Fruit fly (Drosophila melanogaster) whole organism, embryonic: ENCODE data around the gene GstT4.
A peak's percentile ranks its signal among the peaks of the same experiment; 100 is the strongest.

ENCODE experiments used
- CG10209 ChIP-seq: fragments of 200-800 bp; sonication (Bioruptor generic); optimal IDR thresholded peaks from 3 replicates; lab custom pipeline; 2017; ENCODE audit warnings: missing biosample characterization, mild to moderate bottlenecking, missing genetic modification characterization, missing genetic modification reagents
- CG11723 ChIP-seq: fragments of 200-800 bp; sonication (Bioruptor generic); optimal IDR thresholded peaks from 2 replicates; lab custom pipeline; 2017; ENCODE audit warnings: missing biosample characterization, mild to moderate bottlenecking, missing genetic modification characterization
- CG15479 ChIP-seq: fragments of 200-800 bp; sonication (Bioruptor generic); optimal IDR thresholded peaks from 3 replicates; lab custom pipeline; 2019; ENCODE audit warnings: missing biosample characterization, mild to moderate bottlenecking, missing genetic modification characterization, moderate library complexity
- CG17612 ChIP-seq: fragments of 200-800 bp; sonication (Bioruptor generic); IDR thresholded peaks from 2 replicates; pipeline ENCODE4 v1.3.6; 2022; ENCODE audit warnings: missing biosample characterization, missing genetic modification characterization
- CG17912 ChIP-seq: fragments of 200-800 bp; sonication (Bioruptor generic); optimal IDR thresholded peaks from 2 replicates; lab custom pipeline; 2018; ENCODE audit warnings: missing biosample characterization, mild to moderate bottlenecking, missing genetic modification characterization
- CG18619 ChIP-seq: fragments of 200-800 bp; sonication (Bioruptor generic); optimal IDR thresholded peaks from 3 replicates; lab custom pipeline; 2017; ENCODE audit warnings: missing biosample characterization, mild to moderate bottlenecking, missing genetic modification characterization
- CG30020 ChIP-seq: fragments of 200-800 bp; optimal IDR thresholded peaks from 2 replicates; lab custom pipeline; 2019; ENCODE audit warnings: missing biosample characterization, mild to moderate bottlenecking, missing genetic modification characterization, moderate library complexity
- CG3407 ChIP-seq: fragments of 200-800 bp; sonication (Bioruptor generic); optimal IDR thresholded peaks from 2 replicates; lab custom pipeline; 2018; ENCODE audit warnings: missing biosample characterization, mild to moderate bottlenecking, missing genetic modification characterization
- CG34376 ChIP-seq: fragments of 200-800 bp; sonication (Bioruptor generic); optimal IDR thresholded peaks from 2 replicates; lab custom pipeline; 2018; ENCODE audit warnings: missing biosample characterization, mild to moderate bottlenecking, missing genetic modification characterization
- CG3847 ChIP-seq: fragments of 200-800 bp; sonication (Bioruptor generic); IDR thresholded peaks from 2 replicates; pipeline ENCODE4 v1.3.6; 2022; ENCODE audit warnings: missing biosample characterization, missing genetic modification characterization
- CG6175 ChIP-seq: fragments of 200-800 bp; sonication (Bioruptor generic); IDR thresholded peaks from 3 replicates; pipeline ENCODE4 v1.3.6; 2022; ENCODE audit warnings: missing biosample characterization, missing genetic modification characterization
- CG6689 ChIP-seq: fragments of 200-800 bp; sonication (Bioruptor generic); IDR thresholded peaks from 2 replicates; pipeline ENCODE4 v1.3.6; 2022; ENCODE audit warnings: missing biosample characterization, missing genetic modification characterization
- CG8388 ChIP-seq: fragments of 200-800 bp; sonication (Bioruptor generic); optimal IDR thresholded peaks from 2 replicates; lab custom pipeline; 2019; ENCODE audit warnings: missing biosample characterization, mild to moderate bottlenecking, missing genetic modification characterization, moderate library complexity
- CG9437 ChIP-seq: fragments of 200-800 bp; sonication (Bioruptor generic); optimal IDR thresholded peaks from 2 replicates; lab custom pipeline; 2018; ENCODE audit warnings: missing biosample characterization, mild to moderate bottlenecking, missing genetic modification characterization
- CG9727 ChIP-seq: fragments of 200-800 bp; sonication (Bioruptor generic); optimal IDR thresholded peaks from 3 replicates; lab custom pipeline; 2017; ENCODE audit warnings: missing biosample characterization, mild to moderate bottlenecking, missing genetic modification characterization
- CTCF ChIP-seq: fragments of 200-800 bp; sonication (Bioruptor generic); optimal IDR thresholded peaks from 2 replicates; lab custom pipeline; 2017; ENCODE audit warnings: missing biosample characterization, mild to moderate bottlenecking, missing genetic modification characterization, moderate library complexity
- Camta ChIP-seq: fragments of 200-800 bp; sonication (Bioruptor generic); optimal IDR thresholded peaks from 2 replicates; lab custom pipeline; 2016; ENCODE audit warnings: missing biosample characterization, missing genetic modification characterization
- D ChIP-seq, 2 experiments: fragments of 200-800 bp in 1 of 2; fragments of >200 bp in 1 of 2; sonication (Bioruptor generic) in 1 of 2; optimal IDR thresholded peaks; 2 replicates in 1 of 2; 3 replicates in 1 of 2; lab custom pipeline; 2017; ENCODE audit warnings: mild to moderate bottlenecking in 1 of 2, missing biosample characterization in 1 of 2, missing genetic modification characterization in 1 of 2, missing genetic modification reagents in 1 of 2
- Dfd ChIP-seq, 2 experiments: fragments of >200 bp; optimal IDR thresholded peaks; 2 replicates each; lab custom pipeline; 2017; ENCODE audit warnings: missing biosample characterization in 2 of 2, missing genetic modification characterization in 2 of 2
- Hey ChIP-seq: fragments of 200-800 bp; sonication (Bioruptor generic); optimal IDR thresholded peaks from 3 replicates; lab custom pipeline; 2018; ENCODE audit warnings: missing biosample characterization, mild to moderate bottlenecking, missing genetic modification characterization
- Hmr ChIP-seq: fragments of 200-800 bp; sonication (Bioruptor generic); optimal IDR thresholded peaks from 3 replicates; lab custom pipeline; 2017; ENCODE audit warnings: mild to moderate bottlenecking, missing biosample characterization, missing genetic modification reagents, missing genetic modification characterization
- Hmx ChIP-seq: fragments of 200-800 bp; sonication (Bioruptor generic); optimal IDR thresholded peaks from 2 replicates; lab custom pipeline; 2016; ENCODE audit warnings: missing biosample characterization, missing genetic modification characterization
- Hr78 ChIP-seq, 2 experiments: fragments of 200-800 bp in 1 of 2; fragments of >200 bp in 1 of 2; sonication (Bioruptor generic) in 1 of 2; optimal IDR thresholded peaks; 2 replicates each; lab custom pipeline; 2017 to 2019; ENCODE audit warnings: missing biosample characterization in 2 of 2, missing genetic modification characterization in 2 of 2, mild to moderate bottlenecking in 1 of 2, moderate library complexity in 1 of 2
- Jarid2 ChIP-seq: fragments of 200-800 bp; sonication (Bioruptor generic); optimal IDR thresholded peaks from 3 replicates; lab custom pipeline; 2017; ENCODE audit warnings: mild to moderate bottlenecking, missing biosample characterization, missing genetic modification reagents, missing genetic modification characterization
- MBD-R2 ChIP-seq: fragments of 200-800 bp; sonication (Bioruptor generic); IDR thresholded peaks from 2 replicates; pipeline ENCODE4 v1.3.6; 2022; ENCODE audit warnings: missing biosample characterization, missing genetic modification characterization
- Nf-YC ChIP-seq: fragments of 200-800 bp; optimal IDR thresholded peaks from 3 replicates; lab custom pipeline; 2019; ENCODE audit warnings: missing biosample characterization, mild to moderate bottlenecking, missing genetic modification characterization, moderate library complexity
- Poxn ChIP-seq: fragments of 200-800 bp; sonication (Bioruptor generic); IDR thresholded peaks from 2 replicates; pipeline ENCODE4 v1.3.6; 2022; ENCODE audit warnings: missing biosample characterization, missing genetic modification characterization
- Tbp ChIP-seq: fragments of >200 bp; optimal IDR thresholded peaks from 2 replicates; lab custom pipeline; 2018; ENCODE audit warnings: missing biosample characterization, missing genetic modification characterization
- Usf ChIP-seq: fragments of 200-800 bp; sonication (Bioruptor generic); optimal IDR thresholded peaks from 2 replicates; lab custom pipeline; 2017; ENCODE audit warnings: missing genotype, missing biosample characterization, missing genetic modification characterization
- ase ChIP-seq: fragments of 200-800 bp; sonication (Bioruptor generic); IDR thresholded peaks from 3 replicates; pipeline ENCODE4 v1.3.6; 2022; ENCODE audit warnings: missing biosample characterization, missing genetic modification characterization
- ato ChIP-seq: fragments of 200-800 bp; sonication (Bioruptor generic); IDR thresholded peaks from 2 replicates; pipeline ENCODE4 v1.3.6; 2022; ENCODE audit warnings: missing biosample characterization, missing genetic modification characterization; ENCODE audit not compliant: partially characterized antibody
- bcd ChIP-seq: fragments of 200-800 bp; sonication (Bioruptor generic); optimal IDR thresholded peaks from 2 replicates; lab custom pipeline; 2017; ENCODE audit warnings: missing biosample characterization, mild to moderate bottlenecking, missing genetic modification characterization
- bowl ChIP-seq: fragments of 200-800 bp; sonication (Bioruptor generic); IDR thresholded peaks from 2 replicates; pipeline ENCODE4 v1.3.6; 2022; ENCODE audit warnings: missing biosample characterization, missing genetic modification characterization
- bsh ChIP-seq, 2 experiments: fragments of 200-800 bp; sonication (Bioruptor generic); optimal IDR thresholded peaks; 2 replicates each; lab custom pipeline; 2017 to 2018; ENCODE audit warnings: mild to moderate bottlenecking in 2 of 2, missing biosample characterization in 2 of 2, missing genetic modification characterization in 2 of 2, moderate library complexity in 1 of 2
- crc ChIP-seq: fragments of 200-800 bp; sonication (Bioruptor generic); optimal IDR thresholded peaks from 2 replicates; lab custom pipeline; 2016; ENCODE audit warnings: missing biosample characterization, missing genetic modification characterization
- dmrt11E ChIP-seq: fragments of 200-800 bp; sonication (Bioruptor generic); optimal IDR thresholded peaks from 3 replicates; lab custom pipeline; 2018; ENCODE audit warnings: missing biosample characterization, mild to moderate bottlenecking, missing genetic modification characterization, moderate library complexity
- ewg ChIP-seq: fragments of 200-800 bp; sonication (Bioruptor generic); optimal IDR thresholded peaks from 3 replicates; lab custom pipeline; 2017; ENCODE audit warnings: mild to moderate bottlenecking, missing biosample characterization, missing genetic modification reagents, missing genetic modification characterization
- fd102C ChIP-seq: fragments of 200-800 bp; sonication (Bioruptor generic); optimal IDR thresholded peaks from 2 replicates; lab custom pipeline; 2018; ENCODE audit warnings: missing biosample characterization, mild to moderate bottlenecking, missing genetic modification characterization, moderate library complexity
- grau ChIP-seq: fragments of 200-800 bp; optimal IDR thresholded peaks from 3 replicates; lab custom pipeline; 2019; ENCODE audit warnings: missing biosample characterization, mild to moderate bottlenecking, missing genetic modification characterization, moderate library complexity
- ham ChIP-seq: fragments of 200-800 bp; sonication (Bioruptor generic); IDR thresholded peaks from 2 replicates; pipeline ENCODE4 v1.3.6; 2022; ENCODE audit warnings: missing biosample characterization, missing genetic modification characterization
- hbn ChIP-seq: fragments of 200-800 bp; sonication (Bioruptor generic); IDR thresholded peaks from 2 replicates; pipeline ENCODE4 v1.3.6; 2022; ENCODE audit warnings: missing biosample characterization, missing genetic modification characterization; ENCODE audit not compliant: partially characterized antibody
- inv ChIP-seq: fragments of 200-800 bp; sonication (Bioruptor generic); IDR thresholded peaks from 2 replicates; pipeline ENCODE4 v1.3.6; 2022; ENCODE audit warnings: missing biosample characterization, missing genetic modification characterization; ENCODE audit not compliant: partially characterized antibody
- jing ChIP-seq: fragments of 200-800 bp; sonication (Bioruptor generic); optimal IDR thresholded peaks from 2 replicates; lab custom pipeline; 2018; ENCODE audit warnings: missing biosample characterization, mild to moderate bottlenecking, missing genetic modification characterization
- lilli ChIP-seq: fragments of 200-800 bp; sonication (Bioruptor generic); optimal IDR thresholded peaks from 3 replicates; lab custom pipeline; 2016; ENCODE audit warnings: missing biosample characterization, missing genetic modification characterization
- nau ChIP-seq: fragments of 200-800 bp; sonication (Bioruptor generic); optimal IDR thresholded peaks from 3 replicates; lab custom pipeline; 2017; ENCODE audit warnings: missing biosample characterization, mild to moderate bottlenecking, missing genetic modification characterization, missing genetic modification reagents
- onecut ChIP-seq: fragments of 200-800 bp; sonication (Bioruptor generic); IDR thresholded peaks from 2 replicates; pipeline ENCODE4 v1.3.6; 2022; ENCODE audit warnings: missing biosample characterization, missing genetic modification characterization
- pita ChIP-seq: fragments of 200-800 bp; sonication (Bioruptor generic); optimal IDR thresholded peaks from 2 replicates; lab custom pipeline; 2017; ENCODE audit warnings: missing biosample characterization, mild to moderate bottlenecking, missing genetic modification characterization
- sna ChIP-seq: fragments of 200-800 bp; sonication (Bioruptor generic); IDR thresholded peaks from 2 replicates; pipeline ENCODE4 v1.3.6; 2022; ENCODE audit warnings: missing biosample characterization, missing genetic modification characterization; ENCODE audit not compliant: partially characterized antibody
- tup ChIP-seq: fragments of 200-800 bp; sonication (Bioruptor generic); optimal IDR thresholded peaks from 2 replicates; lab custom pipeline; 2016; ENCODE audit warnings: missing biosample characterization, mild to moderate bottlenecking, missing genetic modification characterization, moderate library complexity
- wor ChIP-seq: fragments of 200-800 bp; sonication (Bioruptor generic); IDR thresholded peaks from 2 replicates; pipeline ENCODE4 v1.3.6; 2022; ENCODE audit warnings: missing biosample characterization, missing genetic modification characterization

Gene GstT4

dm6 chrX:13368149-13368548 is 36.4 kb upstream of the GstT4 start, which contains the start of gene dmrt11E (continued):
- TF ChIP-seq Hr78 (GFP tag; optimal IDR thresholded peaks at IDR 0.05; lab: Kevin White, UChicago) (no peak), wor (GFP tag; lab: Robert Waterston, UW) (peak; percentile 44; the same call in 1 of the 2 replicates), ewg (peak; percentile 35), Hmr (no peak), CG10209 (GFP tag; lab: Kevin White, UChicago) (peak; percentile 63), MBD-R2 (GFP tag; lab: Robert Waterston, UW) (peak; percentile 18; the same call in 1 of the 2 replicates), CTCF (GFP tag; lab: Kevin White, UChicago) (no peak), bsh (GFP tag; optimal IDR thresholded peaks at IDR 0.05; lab: Kevin White, UChicago) (peak in 1 of 2 experiments; percentile 88), Poxn (GFP tag; lab: Robert Waterston, UW) (no peak), CG3847 (GFP tag; lab: Robert Waterston, UW) (no peak; the same call in 1 of the 2 replicates), Tbp (GFP tag; lab: Kevin White, UChicago) (no peak), bcd (peak; percentile 27), CG15479 (no peak), CG17612 (GFP tag; lab: Robert Waterston, UW) (no peak; the same call in 1 of the 2 replicates), CG8388 (GFP tag; lab: Kevin White, UChicago) (peak; percentile 71), bowl (no peak), dmrt11E (tag; lab: Kevin White, UChicago) (peak; percentile 98), grau (tag; lab: Kevin White, UChicago) (peak; percentile 97), Dfd (GFP tag; optimal IDR thresholded peaks at IDR 0.05; lab: Kevin White, UChicago) (no peak), hbn (GFP tag; lab: Robert Waterston, UW) (no peak), D (optimal IDR thresholded peaks at IDR 0.05; lab: Kevin White, UChicago) (no peak), D (GFP tag; optimal IDR thresholded peaks at IDR 0.05; lab: Kevin White, UChicago) (peak; percentile 64), Nf-YC (tag; lab: Kevin White, UChicago) (peak; percentile 92), Jarid2 (no peak), crc (GFP tag; lab: Kevin White, UChicago) (no peak), ham (GFP tag; lab: Robert Waterston, UW) (no peak), CG6689 (GFP tag; lab: Robert Waterston, UW) (peak; percentile 64), CG11723 (peak; percentile 30), ase (peak; percentile 41; the same call in 1 of the 3 replicates), ato (no peak), CG6175 (no peak), sna (no peak), Camta (no peak), CG3407 (GFP tag; lab: Kevin White, UChicago) (peak; percentile 54), lilli (no peak), CG18619 (GFP tag; lab: Kevin White, UChicago) (no peak), tup (GFP tag; lab: Kevin White, UChicago) (no peak), fd102C (peak; percentile 45), CG17912 (GFP tag; lab: Kevin White, UChicago) (no peak), CG34376 (no peak), CG9437 (GFP tag; lab: Kevin White, UChicago) (peak; percentile 9), Hmx (GFP tag; lab: Kevin White, UChicago) (no peak), CG9727 (peak; percentile 55), Hey (tag; lab: Kevin White, UChicago) (no peak), pita (no peak), CG30020 (no peak), onecut (GFP tag; lab: Robert Waterston, UW) (0 out of 2 replicates have a peak, but pooled peaks have one; percentile 17), nau (GFP tag; lab: Kevin White, UChicago) (no peak), inv (no peak), jing (peak; percentile 44), Usf (peak; percentile 22)
